Worm (Caenorhabditis elegans) whole organism, L3 larva: ENCODE data around the gene C14C6.2.

Source experiments
- ceh-82 ChIP-seq: fragments of 150-350 bp; optimal IDR thresholded peaks from 2 replicates; lab custom pipeline; 2014; ENCODE audit warnings: missing biosample characterization, missing genetic modification characterization
- egl-27 ChIP-seq: sonication (generic microtip); optimal IDR thresholded peaks from 4 replicates; lab custom pipeline; 2017; ENCODE audit warnings: missing biosample characterization, missing genetic modification reagents, missing genetic modification characterization
- elt-3 ChIP-seq, 3 experiments: fragments of 150-350 bp in 1 of 3; sonication (generic microtip) in 2 of 3; optimal IDR thresholded peaks; 2 replicates in 2 of 3; 4 replicates in 1 of 3; lab custom pipeline; 2014 to 2017; ENCODE audit warnings: missing biosample characterization in 3 of 3, missing genetic modification characterization in 3 of 3
- jun-1 ChIP-seq: fragments of 150-350 bp; optimal IDR thresholded peaks from 2 replicates; lab custom pipeline; 2014; ENCODE audit warnings: missing biosample characterization, missing genetic modification reagents, missing genetic modification characterization
- lin-39 ChIP-seq: fragments of 150-350 bp; optimal IDR thresholded peaks from 2 replicates; lab custom pipeline; 2018; ENCODE audit warnings: missing biosample characterization, missing genetic modification reagents, missing genetic modification characterization
- skn-1 ChIP-seq: fragments of 150-350 bp; optimal IDR thresholded peaks from 2 replicates; lab custom pipeline; 2014; ENCODE audit warnings: missing biosample characterization, missing genetic modification characterization
- snpc-4 ChIP-seq: fragments of 150-350 bp; optimal IDR thresholded peaks from 2 replicates; lab custom pipeline; 2014; ENCODE audit warnings: missing biosample characterization, missing genetic modification characterization
- unc-39 ChIP-seq: sonication (generic microtip); optimal IDR thresholded peaks from 4 replicates; lab custom pipeline; 2017; ENCODE audit warnings: missing biosample characterization, missing genetic modification characterization
- unc-62 ChIP-seq: fragments of 150-350 bp; sonication (generic microtip); optimal IDR thresholded peaks from 4 replicates; lab custom pipeline; 2014; ENCODE audit warnings: missing biosample characterization, missing genetic modification reagents, missing genetic modification characterization
- ztf-11 ChIP-seq: fragments of 150-350 bp; optimal IDR thresholded peaks from 2 replicates; lab custom pipeline; 2014; ENCODE audit warnings: missing biosample characterization, missing genetic modification characterization

ce11 chrV:519445-519844, 43.5 kb upstream of the C14C6.2 start, which contains the start of gene nhr-210:
- no peak for TF ChIP-seq ceh-82 (tag; lab: Kevin White, UChicago)
- TF ChIP-seq unc-39 (tag; lab: Kevin White, UChicago), result no peak
- no peak for TF ChIP-seq unc-62 (GFP tag; lab: Kevin White, UChicago)
- TF ChIP-seq lin-39 (tag; lab: Kevin White, UChicago), result no peak
- no peak for TF ChIP-seq ztf-11 (tag; lab: Kevin White, UChicago)
- no peak for TF ChIP-seq jun-1 (tag; lab: Kevin White, UChicago)
- no peak for TF ChIP-seq snpc-4 (tag; lab: Kevin White, UChicago)
- no peak for TF ChIP-seq skn-1 (tag; lab: Kevin White, UChicago)
- no peak for TF ChIP-seq elt-3 (tag; optimal IDR thresholded peaks at IDR 0.05; lab: Kevin White, UChicago)
- TF ChIP-seq egl-27, result no peak
